Worm (Caenorhabditis elegans) whole organism, L3 larva: ENCODE measurements around the gene tsn-1.

Experiments
- R02D3.7 ChIP-seq: fragments of 150-350 bp; optimal IDR thresholded peaks from 2 replicates; lab custom pipeline; 2014; ENCODE audit warnings: missing biosample characterization, missing genetic modification characterization
- ZK546.5 ChIP-seq: sonication (generic microtip); optimal IDR thresholded peaks from 2 replicates; lab custom pipeline; 2017; ENCODE audit warnings: missing biosample characterization, missing genetic modification characterization
- aly-2 ChIP-seq: fragments of 150-350 bp; optimal IDR thresholded peaks from 2 replicates; lab custom pipeline; 2014; ENCODE audit warnings: missing biosample characterization, missing genetic modification characterization
- ama-1 ChIP-seq: fragments of 150-350 bp; optimal IDR thresholded peaks from 2 replicates; lab custom pipeline; 2018
- ceh-16 ChIP-seq: sonication (generic microtip); optimal IDR thresholded peaks from 2 replicates; lab custom pipeline; 2017; ENCODE audit warnings: missing biosample characterization, missing genetic modification characterization
- ceh-28 ChIP-seq: fragments of 150-350 bp; optimal IDR thresholded peaks from 2 replicates; lab custom pipeline; 2014; ENCODE audit warnings: missing biosample characterization, missing genetic modification reagents, missing genetic modification characterization
- ceh-82 ChIP-seq: fragments of 150-350 bp; optimal IDR thresholded peaks from 2 replicates; lab custom pipeline; 2014; ENCODE audit warnings: missing biosample characterization, missing genetic modification characterization
- daf-12 ChIP-seq: fragments of 150-350 bp; optimal IDR thresholded peaks from 2 replicates; lab custom pipeline; 2014; ENCODE audit warnings: missing biosample characterization, missing genetic modification reagents, missing genetic modification characterization
- egl-27 ChIP-seq: sonication (generic microtip); optimal IDR thresholded peaks from 4 replicates; lab custom pipeline; 2017; ENCODE audit warnings: missing biosample characterization, missing genetic modification reagents, missing genetic modification characterization
- egl-5 ChIP-seq: fragments of 150-350 bp; optimal IDR thresholded peaks from 2 replicates; lab custom pipeline; 2017; ENCODE audit warnings: missing biosample characterization, missing genetic modification reagents, missing genetic modification characterization, inconsistent platforms
- elt-2 ChIP-seq: sonication (generic microtip); optimal IDR thresholded peaks from 2 replicates; lab custom pipeline; 2016; ENCODE audit warnings: missing genetic modification reagents, mild to moderate bottlenecking, missing genetic modification characterization, missing compliant biosample characterization
- elt-3 ChIP-seq, 3 experiments: fragments of 150-350 bp in 1 of 3; sonication (generic microtip) in 2 of 3; optimal IDR thresholded peaks; 2 replicates in 2 of 3; 4 replicates in 1 of 3; lab custom pipeline; 2014 to 2017; ENCODE audit warnings: missing biosample characterization in 3 of 3, missing genetic modification characterization in 3 of 3
- eor-1 ChIP-seq, 2 experiments: fragments of 150-350 bp; optimal IDR thresholded peaks; 2 replicates each; lab custom pipeline; 2014 to 2018; ENCODE audit warnings: missing biosample characterization in 2 of 2, missing genetic modification characterization in 2 of 2
- fkh-10 ChIP-seq: sonication (generic microtip); optimal IDR thresholded peaks from 2 replicates; lab custom pipeline; 2017; ENCODE audit warnings: missing biosample characterization, missing genetic modification reagents, missing genetic modification characterization
- fkh-2 ChIP-seq: fragments of 150-350 bp; optimal IDR thresholded peaks from 2 replicates; lab custom pipeline; 2014; ENCODE audit warnings: missing biosample characterization, missing genetic modification reagents, missing genetic modification characterization
- hmg-11 ChIP-seq: sonication (generic microtip); optimal IDR thresholded peaks from 2 replicates; lab custom pipeline; 2016; ENCODE audit warnings: missing genetic modification characterization, missing compliant biosample characterization
- jun-1 ChIP-seq: fragments of 150-350 bp; optimal IDR thresholded peaks from 2 replicates; lab custom pipeline; 2014; ENCODE audit warnings: missing biosample characterization, missing genetic modification reagents, missing genetic modification characterization
- lin-39 ChIP-seq: fragments of 150-350 bp; optimal IDR thresholded peaks from 2 replicates; lab custom pipeline; 2018; ENCODE audit warnings: missing biosample characterization, missing genetic modification reagents, missing genetic modification characterization
- lsy-12 ChIP-seq: sonication (generic microtip); optimal IDR thresholded peaks from 2 replicates; lab custom pipeline; 2016; ENCODE audit warnings: mild to moderate bottlenecking, missing genetic modification characterization, missing compliant biosample characterization
- mdl-1 ChIP-seq: fragments of 150-350 bp; optimal IDR thresholded peaks from 2 replicates; lab custom pipeline; 2014; ENCODE audit warnings: missing biosample characterization, missing genetic modification characterization
- mml-1 ChIP-seq: fragments of 150-350 bp; sonication (generic microtip); optimal IDR thresholded peaks from 3 replicates; lab custom pipeline; 2014; ENCODE audit warnings: missing biosample characterization, missing genetic modification characterization
- nfya-1 ChIP-seq: sonication (generic microtip); optimal IDR thresholded peaks from 2 replicates; lab custom pipeline; 2017; ENCODE audit warnings: missing genetic modification characterization, mild to moderate bottlenecking, missing compliant biosample characterization, antibody characterized with exemption, moderate library complexity; ENCODE audit not compliant: insufficient read depth
- nhr-11 ChIP-seq: fragments of 150-350 bp; optimal IDR thresholded peaks from 2 replicates; lab custom pipeline; 2014; ENCODE audit warnings: missing biosample characterization, missing genetic modification characterization
- nhr-12 ChIP-seq: fragments of 150-350 bp; optimal IDR thresholded peaks from 2 replicates; lab custom pipeline; 2014; ENCODE audit warnings: missing biosample characterization, missing genetic modification characterization
- nhr-23 ChIP-seq: fragments of 150-350 bp; optimal IDR thresholded peaks from 2 replicates; lab custom pipeline; 2014; ENCODE audit warnings: missing biosample characterization, missing genetic modification reagents, missing genetic modification characterization
- nhr-237 ChIP-seq: fragments of 150-350 bp; optimal IDR thresholded peaks from 2 replicates; lab custom pipeline; 2014; ENCODE audit warnings: missing biosample characterization, missing genetic modification characterization
- nhr-25 ChIP-seq: sonication (generic microtip); optimal IDR thresholded peaks from 2 replicates; lab custom pipeline; 2017; ENCODE audit warnings: missing biosample characterization, missing genetic modification characterization
- nhr-43 ChIP-seq: sonication (generic microtip); optimal IDR thresholded peaks from 2 replicates; lab custom pipeline; 2016; ENCODE audit warnings: mild to moderate bottlenecking, missing genetic modification characterization, missing compliant biosample characterization; ENCODE audit not compliant: poor library complexity, severe bottlenecking
- nhr-76 ChIP-seq: fragments of 150-350 bp; sonication (generic microtip); optimal IDR thresholded peaks from 5 replicates; lab custom pipeline; 2014; ENCODE audit warnings: missing biosample characterization, missing genetic modification characterization
- pha-4 ChIP-seq: fragments of 150-350 bp; optimal IDR thresholded peaks from 2 replicates; lab custom pipeline; 2014; ENCODE audit warnings: missing biosample characterization, missing genetic modification reagents, missing genetic modification characterization
- pqm-1 ChIP-seq: fragments of 150-350 bp; optimal IDR thresholded peaks from 2 replicates; lab custom pipeline; 2017; ENCODE audit warnings: missing biosample characterization, missing genetic modification characterization, inconsistent platforms
- sea-2 ChIP-seq: fragments of 150-350 bp; sonication (generic microtip); optimal IDR thresholded peaks from 4 replicates; lab custom pipeline; 2014; ENCODE audit warnings: missing biosample characterization, missing genetic modification reagents, missing genetic modification characterization
- skn-1 ChIP-seq: fragments of 150-350 bp; optimal IDR thresholded peaks from 2 replicates; lab custom pipeline; 2014; ENCODE audit warnings: missing biosample characterization, missing genetic modification characterization
- unc-39 ChIP-seq: sonication (generic microtip); optimal IDR thresholded peaks from 4 replicates; lab custom pipeline; 2017; ENCODE audit warnings: missing biosample characterization, missing genetic modification characterization
- unc-62 ChIP-seq: fragments of 150-350 bp; sonication (generic microtip); optimal IDR thresholded peaks from 4 replicates; lab custom pipeline; 2014; ENCODE audit warnings: missing biosample characterization, missing genetic modification reagents, missing genetic modification characterization
- zag-1 ChIP-seq: fragments of 150-350 bp; optimal IDR thresholded peaks from 2 replicates; lab custom pipeline; 2014; ENCODE audit warnings: missing biosample characterization, missing genetic modification characterization
- ztf-4 ChIP-seq: fragments of 150-350 bp; optimal IDR thresholded peaks from 2 replicates; lab custom pipeline; 2014; ENCODE audit warnings: missing biosample characterization, missing genetic modification characterization

tsn-1 gene

ce11 chrII:4710813-4711212, 4.2 kb downstream of the tsn-1 start:
- TF ChIP-seq ceh-82 (tag; lab: Kevin White, UChicago) (no peak), ZK546.5 (tag; lab: Kevin White, UChicago) (no peak), nhr-11 (no peak), R02D3.7 (tag; lab: Kevin White, UChicago) (no peak), nhr-25 (tag; lab: Kevin White, UChicago) (no peak), mml-1 (tag; lab: Kevin White, UChicago) (no peak), egl-27 (tag; lab: Kevin White, UChicago) (no peak), nhr-237 (no peak), nhr-76 (tag; lab: Kevin White, UChicago) (no peak), lin-39 (no peak), eor-1 (tag; optimal IDR thresholded peaks at IDR 0.05; lab: Kevin White, UChicago) (no peak), mdl-1 (no peak), daf-12 (tag; lab: Kevin White, UChicago) (no peak), pqm-1 (tag; lab: Kevin White, UChicago) (no peak), zag-1 (tag; lab: Kevin White, UChicago) (no peak)

- TF ChIP-seq nhr-12 (tag; lab: Kevin White, UChicago) (no peak), aly-2 (tag; lab: Kevin White, UChicago) (no peak), lsy-12 (no peak), fkh-10 (GFP tag; lab: Kevin White, UChicago) (no peak), eor-1 (tag; optimal IDR thresholded peaks at IDR 0.05; lab: Kevin White, UChicago) (no peak), ceh-28 (tag; lab: Kevin White, UChicago) (no peak), elt-2 (tag; lab: Kevin White, UChicago) (peak; percentile 78), mml-1 (tag; lab: Kevin White, UChicago) (no peak), egl-27 (tag; lab: Kevin White, UChicago) (no peak), pha-4 (tag; lab: Kevin White, UChicago) (peak; percentile 56)
Measured at ce11 chrII:4715676-4716075, 9.1 kb downstream of the tsn-1 start, which contains the start of gene F41C3.8. TSS of gene F41C3.8 (plus strand) at chrII:4716046.

- TF ChIP-seq nhr-76 (tag; lab: Kevin White, UChicago) (no peak), elt-2 (tag; lab: Kevin White, UChicago) (peak; percentile 49), hmg-11 (tag; lab: Kevin White, UChicago) (peak; percentile 56), pha-4 (tag; lab: Kevin White, UChicago) (peak; percentile 52)
Measured at ce11 chrII:4726120-4726519, 19.5 kb downstream of the tsn-1 start, which contains the start of gene F10G7.10. TSS of gene F10G7.10 (minus strand) at chrII:4726264.

ce11 chrII:4726750-4727384, 20.2 kb downstream of the tsn-1 start:
- no peak for TF ChIP-seq ceh-16 (tag; lab: Kevin White, UChicago)
- peak; percentile 72 for TF ChIP-seq ama-1 (lab: Kevin White, UChicago)
- TF ChIP-seq fkh-2 (tag; lab: Kevin White, UChicago): no peak
- peak; percentile 37 for TF ChIP-seq elt-2 (tag; lab: Kevin White, UChicago)

ce11 chrII:4727769-4728168, 21.1 kb downstream of the tsn-1 start, which contains the start of gene ttr-41:
TSS of gene ttr-41 (minus strand) at chrII:4727869.
- no peak for TF ChIP-seq unc-39
- no peak for TF ChIP-seq ceh-82 (tag; lab: Kevin White, UChicago)
- TF ChIP-seq nhr-237: no peak
- TF ChIP-seq unc-62 (GFP tag; lab: Kevin White, UChicago): no peak
- no peak for TF ChIP-seq nhr-11
- no peak for TF ChIP-seq eor-1 (tag; optimal IDR thresholded peaks at IDR 0.05; lab: Kevin White, UChicago)
- TF ChIP-seq nhr-23: no peak
- no peak for TF ChIP-seq ama-1 (lab: Kevin White, UChicago)

ce11 chrII:4728687-4729086, 22.1 kb downstream of the tsn-1 start:
- TF ChIP-seq elt-2 (tag; lab: Kevin White, UChicago): peak; percentile 100
- TF ChIP-seq jun-1 (tag; lab: Kevin White, UChicago): peak; percentile 70
- peak; percentile 44 for TF ChIP-seq egl-5 (tag; lab: Kevin White, UChicago)
- TF ChIP-seq ceh-28 (tag; lab: Kevin White, UChicago): no peak
- peak in 1 of 3 experiments; percentile 37 for TF ChIP-seq elt-3 (tag; optimal IDR thresholded peaks at IDR 0.05; lab: Kevin White, UChicago)
- no peak for TF ChIP-seq sea-2 (GFP tag; lab: Kevin White, UChicago)
- TF ChIP-seq ztf-4 (tag; lab: Kevin White, UChicago): no peak
- peak; percentile 59 for TF ChIP-seq pha-4 (tag; lab: Kevin White, UChicago)
- peak; percentile 98 for TF ChIP-seq pqm-1 (tag; lab: Kevin White, UChicago)
- peak; percentile 42 for TF ChIP-seq nfya-1 (tag; lab: Kevin White, UChicago)
- no peak for TF ChIP-seq nhr-43 (tag; lab: Kevin White, UChicago)
- TF ChIP-seq skn-1 (tag; lab: Kevin White, UChicago): peak; percentile 23
